Fruit fly (Drosophila melanogaster): ENCODE results near the gene CG34015.

DNA sequence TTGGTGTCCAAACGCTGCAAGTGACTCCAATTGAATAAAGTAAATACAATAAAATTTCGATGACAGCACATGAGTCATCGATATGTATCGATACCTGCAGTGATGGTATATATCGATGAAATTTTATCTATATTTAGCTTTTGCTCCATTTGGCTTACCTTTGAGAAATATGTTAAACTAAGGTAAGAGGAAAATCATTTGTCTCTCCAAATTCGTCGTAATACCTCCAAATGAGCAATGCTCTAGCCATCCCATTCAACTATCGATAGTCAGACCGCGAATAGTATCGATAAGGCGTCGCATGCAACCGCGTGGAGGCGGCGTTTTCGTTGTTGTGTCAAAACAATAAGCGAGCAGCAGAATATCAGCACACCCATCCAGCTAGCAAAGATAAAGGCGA is 6.9 kb downstream of the CG34015 start, which contains the start of the genes Cdc50 and rngo:
- TF ChIP-seq rn (GFP tag; IDR thresholded peaks at IDR 0.05), result no peak
- no peak for TF ChIP-seq CG17806 (tag; optimal IDR thresholded peaks at IDR 0.05)
- TF ChIP-seq CG10348 (GFP tag; IDR thresholded peaks at IDR 0.05), result no peak
- TF ChIP-seq Ets98B (GFP tag; IDR thresholded peaks at IDR 0.05), result no peak
- no peak for TF ChIP-seq CG34367 (tag; optimal IDR thresholded peaks at IDR 0.05)
- no peak for TF ChIP-seq CG8301 (tag; optimal IDR thresholded peaks at IDR 0.05)
- no peak for TF ChIP-seq CG32121 (GFP tag; IDR thresholded peaks at IDR 0.05)
- no peak for TF ChIP-seq CG12605 (GFP tag; IDR thresholded peaks at IDR 0.05)
- no peak for TF ChIP-seq CG4496 (GFP tag; IDR thresholded peaks at IDR 0.05)

Data from whole organism, pupa.